Fruit fly (Drosophila melanogaster) whole organism, embryonic: Measurements from ENCODE around the gene Idgf3.

ENCODE experiments used
- Blimp-1 ChIP-seq: fragments of 200-800 bp; sonication (Bioruptor generic); optimal IDR thresholded peaks from 3 replicates; lab custom pipeline; 2018; ENCODE audit warnings: missing biosample characterization, missing genetic modification characterization, mild to moderate bottlenecking, moderate library complexity, missing genetic modification reagents
- CG10147 ChIP-seq: fragments of 200-800 bp; sonication (Bioruptor generic); optimal IDR thresholded peaks from 2 replicates; lab custom pipeline; 2019; ENCODE audit warnings: missing biosample characterization, mild to moderate bottlenecking, missing genetic modification characterization, moderate library complexity
- CG10366 ChIP-seq: fragments of 200-800 bp; sonication (Bioruptor generic); IDR thresholded peaks from 2 replicates; pipeline ENCODE4 v1.3.6; 2022; ENCODE audit warnings: missing biosample characterization, missing genetic modification characterization
- CG14014 ChIP-seq: fragments of 200-800 bp; sonication (Bioruptor generic); IDR thresholded peaks from 2 replicates; pipeline ENCODE4 v1.3.6; 2022; ENCODE audit warnings: missing biosample characterization, missing genetic modification characterization
- CG15269 ChIP-seq: fragments of 200-800 bp; sonication (Bioruptor generic); optimal IDR thresholded peaks from 2 replicates; lab custom pipeline; 2018; ENCODE audit warnings: missing biosample characterization, mild to moderate bottlenecking, missing genetic modification characterization, moderate library complexity
- CG17361 ChIP-seq: fragments of 200-800 bp; sonication (Bioruptor generic); IDR thresholded peaks from 3 replicates; pipeline ENCODE4 v1.3.6; 2022; ENCODE audit warnings: missing biosample characterization, missing genetic modification characterization
- CG1832 ChIP-seq: fragments of 200-800 bp; sonication (Bioruptor generic); optimal IDR thresholded peaks from 2 replicates; lab custom pipeline; 2017; ENCODE audit warnings: missing biosample characterization, mild to moderate bottlenecking, missing genetic modification characterization, inconsistent platforms
- CG18476 ChIP-seq: fragments of 200-800 bp; sonication (Bioruptor generic); optimal IDR thresholded peaks from 2 replicates; lab custom pipeline; 2016; ENCODE audit warnings: missing biosample characterization, mild to moderate bottlenecking, missing genetic modification characterization
- CG30431 ChIP-seq: fragments of 200-800 bp; sonication (Bioruptor generic); optimal IDR thresholded peaks from 2 replicates; lab custom pipeline; 2017; ENCODE audit warnings: missing biosample characterization, missing genetic modification characterization
- CG34422 ChIP-seq: fragments of 200-800 bp; sonication (Bioruptor generic); IDR thresholded peaks from 3 replicates; pipeline ENCODE4 v1.3.6; 2022; ENCODE audit warnings: missing biosample characterization, missing genetic modification characterization
- CG3726 ChIP-seq: fragments of 200-800 bp; sonication (Bioruptor generic); IDR thresholded peaks from 3 replicates; pipeline ENCODE4, ENCODE4 v1.3.6; 2022; ENCODE audit warnings: missing biosample characterization, missing genetic modification characterization
- CG3995 ChIP-seq: fragments of 200-800 bp; sonication (Bioruptor generic); optimal IDR thresholded peaks from 3 replicates; lab custom pipeline; 2016; ENCODE audit warnings: missing biosample characterization, missing genetic modification characterization
- CG4404 ChIP-seq: fragments of 200-800 bp; sonication (Bioruptor generic); IDR thresholded peaks from 2 replicates; pipeline ENCODE4 v1.3.6; 2022; ENCODE audit warnings: missing biosample characterization, missing genetic modification characterization
- CG4707 ChIP-seq: fragments of 200-800 bp; sonication (Bioruptor generic); optimal IDR thresholded peaks from 2 replicates; lab custom pipeline; 2018; ENCODE audit warnings: missing biosample characterization, mild to moderate bottlenecking, missing genetic modification characterization, moderate library complexity
- CG6175 ChIP-seq: fragments of 200-800 bp; sonication (Bioruptor generic); IDR thresholded peaks from 3 replicates; pipeline ENCODE4 v1.3.6; 2022; ENCODE audit warnings: missing biosample characterization, missing genetic modification characterization
- CG6254 ChIP-seq: fragments of 200-800 bp; sonication (Bioruptor generic); optimal IDR thresholded peaks from 3 replicates; lab custom pipeline; 2017; ENCODE audit warnings: mild to moderate bottlenecking, missing biosample characterization, missing genetic modification reagents, missing genetic modification characterization
- CHES-1-like ChIP-seq: fragments of 200-800 bp; sonication (Bioruptor generic); optimal IDR thresholded peaks from 2 replicates; lab custom pipeline; 2016; ENCODE audit warnings: missing biosample characterization, missing genetic modification characterization
- Dp ChIP-seq: fragments of 200-800 bp; sonication (Bioruptor generic); optimal IDR thresholded peaks from 2 replicates; lab custom pipeline; 2018; ENCODE audit warnings: missing biosample characterization, mild to moderate bottlenecking, missing genetic modification characterization, moderate library complexity
- ERR ChIP-seq: fragments of 200-800 bp; sonication (Bioruptor generic); optimal IDR thresholded peaks from 2 replicates; lab custom pipeline; 2016; ENCODE audit warnings: missing biosample characterization, missing genetic modification characterization
- Hr78 ChIP-seq, 2 experiments: fragments of 200-800 bp in 1 of 2; fragments of >200 bp in 1 of 2; sonication (Bioruptor generic) in 1 of 2; optimal IDR thresholded peaks; 2 replicates each; lab custom pipeline; 2017 to 2019; ENCODE audit warnings: missing biosample characterization in 2 of 2, missing genetic modification characterization in 2 of 2, mild to moderate bottlenecking in 1 of 2, moderate library complexity in 1 of 2
- Kr ChIP-seq: fragments of 200-800 bp; sonication (Bioruptor generic); optimal IDR thresholded peaks from 2 replicates; lab custom pipeline; 2017; ENCODE audit warnings: missing biosample characterization, mild to moderate bottlenecking, missing genetic modification characterization
- Max ChIP-seq: fragments of 200-800 bp; sonication (Bioruptor generic); optimal IDR thresholded peaks from 2 replicates; lab custom pipeline; 2016; ENCODE audit warnings: missing biosample characterization, mild to moderate bottlenecking, missing genetic modification characterization
- Med ChIP-seq: fragments of 200-800 bp; sonication (Bioruptor generic); peaks from one replicate; lab custom pipeline; 2016; ENCODE audit warnings: missing biosample characterization, missing genetic modification characterization, mild to moderate bottlenecking, inconsistent platforms, moderate library complexity
- Neu2 ChIP-seq: fragments of 200-800 bp; sonication (Bioruptor generic); optimal IDR thresholded peaks from 3 replicates; lab custom pipeline; 2016; ENCODE audit warnings: missing biosample characterization, missing genetic modification characterization, borderline replicate concordance
- NfI ChIP-seq: fragments of 200-800 bp; sonication (Bioruptor generic); optimal IDR thresholded peaks from 3 replicates; lab custom pipeline; 2018; ENCODE audit warnings: missing biosample characterization, mild to moderate bottlenecking, missing genetic modification characterization, moderate library complexity
- Rfx ChIP-seq: fragments of 200-800 bp; sonication (Bioruptor generic); IDR thresholded peaks from 2 replicates; pipeline ENCODE4 v1.3.6; 2022; ENCODE audit warnings: missing biosample characterization, missing genetic modification characterization
- Rx ChIP-seq: fragments of 200-800 bp; sonication (Bioruptor generic); IDR thresholded peaks from 2 replicates; pipeline ENCODE4 v1.3.6; 2022; ENCODE audit warnings: missing biosample characterization, missing genetic modification characterization
- Taf1 ChIP-seq: fragments of 200-800 bp; sonication (Bioruptor generic); IDR thresholded peaks from 2 replicates; pipeline ENCODE4 v1.3.6; 2022; ENCODE audit warnings: missing biosample characterization, missing genetic modification characterization
- Vsx1 ChIP-seq: fragments of 200-800 bp; sonication (Bioruptor generic); optimal IDR thresholded peaks from 2 replicates; lab custom pipeline; 2017; ENCODE audit warnings: missing biosample characterization, mild to moderate bottlenecking, missing genetic modification characterization, missing genetic modification reagents
- aop ChIP-seq: fragments of 200-800 bp; sonication (Bioruptor generic); IDR thresholded peaks from 2 replicates; pipeline ENCODE4 v1.3.6; 2022; ENCODE audit warnings: missing biosample characterization, missing genetic modification characterization
- az2 ChIP-seq: fragments of 200-800 bp; sonication (Bioruptor generic); optimal IDR thresholded peaks from 3 replicates; lab custom pipeline; 2016; ENCODE audit warnings: missing biosample characterization, missing genetic modification characterization
- disco-r ChIP-seq: fragments of 200-800 bp; sonication (Bioruptor generic); optimal IDR thresholded peaks from 2 replicates; lab custom pipeline; 2016; ENCODE audit warnings: missing biosample characterization, missing genetic modification characterization
- dmrt11E ChIP-seq: fragments of 200-800 bp; sonication (Bioruptor generic); optimal IDR thresholded peaks from 3 replicates; lab custom pipeline; 2018; ENCODE audit warnings: missing biosample characterization, mild to moderate bottlenecking, missing genetic modification characterization, moderate library complexity
- dmrt99B ChIP-seq: fragments of 200-800 bp; sonication (Bioruptor generic); optimal IDR thresholded peaks from 2 replicates; lab custom pipeline; 2018; ENCODE audit warnings: missing biosample characterization, mild to moderate bottlenecking, missing genetic modification characterization, moderate library complexity
- ems ChIP-seq: fragments of 200-800 bp; sonication (Bioruptor generic); optimal IDR thresholded peaks from 3 replicates; lab custom pipeline; 2016; ENCODE audit warnings: missing biosample characterization, missing genetic modification characterization
- ewg ChIP-seq: fragments of 200-800 bp; sonication (Bioruptor generic); optimal IDR thresholded peaks from 3 replicates; lab custom pipeline; 2017; ENCODE audit warnings: mild to moderate bottlenecking, missing biosample characterization, missing genetic modification reagents, missing genetic modification characterization
- fd3F ChIP-seq: fragments of 200-800 bp; sonication (Bioruptor generic); optimal IDR thresholded peaks from 2 replicates; lab custom pipeline; 2018; ENCODE audit warnings: missing biosample characterization, mild to moderate bottlenecking, missing genetic modification characterization, moderate library complexity
- fu2 ChIP-seq: fragments of 200-800 bp; sonication (Bioruptor generic); optimal IDR thresholded peaks from 2 replicates; lab custom pipeline; 2016; ENCODE audit warnings: missing biosample characterization, missing genetic modification characterization
- grn ChIP-seq: fragments of 200-800 bp; sonication (Bioruptor generic); optimal IDR thresholded peaks from 3 replicates; lab custom pipeline; 2017; ENCODE audit warnings: missing biosample characterization, missing genetic modification characterization
- hth ChIP-seq: fragments of >200 bp; optimal IDR thresholded peaks from 2 replicates; lab custom pipeline; 2017; ENCODE audit warnings: inconsistent platforms
- kay ChIP-seq: fragments of 200-800 bp; sonication (Bioruptor generic); optimal IDR thresholded peaks from 2 replicates; lab custom pipeline; 2016; ENCODE audit warnings: missing biosample characterization, missing genetic modification characterization
- luna ChIP-seq: fragments of 200-800 bp; sonication (Bioruptor generic); optimal IDR thresholded peaks from 2 replicates; lab custom pipeline; 2016; ENCODE audit warnings: missing biosample characterization, missing genetic modification characterization
- nerfin-2 ChIP-seq: fragments of 200-800 bp; sonication (Bioruptor generic); IDR thresholded peaks from 2 replicates; pipeline ENCODE4 v1.3.6; 2022; ENCODE audit warnings: missing biosample characterization, missing genetic modification characterization; ENCODE audit not compliant: partially characterized antibody
- pfk ChIP-seq: fragments of 200-800 bp; sonication (Bioruptor generic); optimal IDR thresholded peaks from 2 replicates; lab custom pipeline; 2018; ENCODE audit warnings: missing biosample characterization, mild to moderate bottlenecking, missing genetic modification characterization, moderate library complexity
- phol ChIP-seq: fragments of 200-800 bp; sonication (Bioruptor generic); optimal IDR thresholded peaks from 3 replicates; lab custom pipeline; 2018; ENCODE audit warnings: missing biosample characterization, mild to moderate bottlenecking, missing genetic modification characterization, moderate library complexity
- run ChIP-seq: fragments of 200-800 bp; sonication (Bioruptor generic); optimal IDR thresholded peaks from 3 replicates; lab custom pipeline; 2018; ENCODE audit warnings: missing biosample characterization, mild to moderate bottlenecking, missing genetic modification characterization
- tio ChIP-seq: fragments of 200-800 bp; sonication (Bioruptor generic); optimal IDR thresholded peaks from 2 replicates; lab custom pipeline; 2017; ENCODE audit warnings: missing biosample characterization, missing genetic modification characterization, inconsistent platforms
- trem ChIP-seq: fragments of 200-800 bp; optimal IDR thresholded peaks from 3 replicates; lab custom pipeline; 2019; ENCODE audit warnings: missing biosample characterization, mild to moderate bottlenecking, missing genetic modification characterization, moderate library complexity
- zen2 ChIP-seq: fragments of 200-800 bp; sonication (Bioruptor generic); IDR thresholded peaks from 3 replicates; pipeline ENCODE4 v1.3.6; 2022; ENCODE audit warnings: missing biosample characterization, missing genetic modification characterization; ENCODE audit not compliant: partially characterized antibody

The Idgf3 gene

dm6 chr2L:16448451-16449206 is 2.1 kb upstream of the Idgf3 start, which contains the start of gene CG5888 (continued):
- TF ChIP-seq NfI (GFP tag; lab: Kevin White, UChicago) (peak; percentile 51), hth (lab: Kevin White, UChicago) (no peak), CG30431 (GFP tag; lab: Kevin White, UChicago) (peak; percentile 33), CG3726 (GFP tag; lab: Robert Waterston, UW) (no peak), Max (GFP tag; lab: Kevin White, UChicago) (no peak), CG4707 (GFP tag; lab: Kevin White, UChicago) (no peak), nerfin-2 (GFP tag; lab: Robert Waterston, UW) (no peak), Kr (GFP tag; lab: Kevin White, UChicago) (no peak), trem (tag; lab: Kevin White, UChicago) (peak; percentile 14), CG17361 (GFP tag; lab: Robert Waterston, UW) (peak; percentile 81), CG18476 (GFP tag; lab: Kevin White, UChicago) (no peak), CG6175 (GFP tag; lab: Robert Waterston, UW) (peak; percentile 65; the same call in 2 of the 3 replicates), disco-r (GFP tag; lab: Kevin White, UChicago) (no peak), luna (GFP tag; lab: Kevin White, UChicago) (no peak), dmrt99B (tag; lab: Kevin White, UChicago) (peak; percentile 78), Rx (GFP tag; lab: Robert Waterston, UW) (peak; percentile 20; the same call in 1 of the 2 replicates), CG1832 (no peak), CG4404 (GFP tag; lab: Robert Waterston, UW) (peak; percentile 75), CHES-1-like (GFP tag; lab: Kevin White, UChicago) (no peak), run (peak; percentile 17), aop (no peak), Blimp-1 (GFP tag; lab: Kevin White, UChicago) (peak; percentile 54), Taf1 (GFP tag; lab: Robert Waterston, UW) (0 out of 2 replicates have a peak, but pooled peaks have one; percentile 36), fu2 (GFP tag; lab: Kevin White, UChicago) (no peak), Dp (GFP tag; lab: Kevin White, UChicago) (no peak), Med (GFP tag; lab: Kevin White, UChicago) (peak; percentile 27), tio (GFP tag; lab: Kevin White, UChicago) (peak; percentile 45), Neu2 (GFP tag; lab: Kevin White, UChicago) (no peak), CG10147 (GFP tag; lab: Kevin White, UChicago) (no peak), ERR (GFP tag; lab: Kevin White, UChicago) (no peak), ems (GFP tag; lab: Kevin White, UChicago) (no peak), Vsx1 (GFP tag; lab: Kevin White, UChicago) (peak; percentile 29), Hr78 (GFP tag; optimal IDR thresholded peaks at IDR 0.05; lab: Kevin White, UChicago) (no peak), CG14014 (peak; percentile 59; the same call in 1 of the 2 replicates), kay (GFP tag; lab: Kevin White, UChicago) (peak; percentile 53), CG15269 (tag; lab: Kevin White, UChicago) (peak; percentile 76), dmrt11E (tag; lab: Kevin White, UChicago) (peak; percentile 80), CG10366 (GFP tag; lab: Robert Waterston, UW) (peak; percentile 47), Rfx (peak; percentile 79), CG6254 (GFP tag; lab: Kevin White, UChicago) (peak; percentile 51), ewg (GFP tag; lab: Kevin White, UChicago) (peak; percentile 47), zen2 (GFP tag; lab: Robert Waterston, UW) (no peak), phol (tag; lab: Kevin White, UChicago) (peak; percentile 66), pfk (GFP tag; lab: Kevin White, UChicago) (no peak), az2 (GFP tag; lab: Kevin White, UChicago) (peak; percentile 69), grn (GFP tag; lab: Kevin White, UChicago) (no peak), CG34422 (no peak), fd3F (GFP tag; lab: Kevin White, UChicago) (peak; percentile 2), CG3995 (GFP tag; lab: Kevin White, UChicago) (no peak)
